Worm (Caenorhabditis elegans) whole organism, midembryonic: ENCODE results near the gene srab-16.

ENCODE experiments used
- cog-1 ChIP-seq: sonication (generic microtip); optimal IDR thresholded peaks from 2 replicates; lab custom pipeline; 2016; ENCODE audit warnings: missing genetic modification characterization, missing compliant biosample characterization
- klf-2 ChIP-seq: fragments of 200-800 bp; sonication (Bioruptor generic); conservative IDR thresholded peaks from 2 replicates; pipeline ENCODE4 v1.3.6; 2022; ENCODE audit warnings: missing genetic modification reagents, missing genetic modification characterization, missing compliant biosample characterization
- med-1 ChIP-seq: sonication (generic microtip); optimal IDR thresholded peaks from 2 replicates; lab custom pipeline; 2017; ENCODE audit warnings: missing genetic modification characterization, mild to moderate bottlenecking, missing compliant biosample characterization, antibody characterized with exemption, missing genetic modification reagents; ENCODE audit not compliant: insufficient read depth
- ref-1 ChIP-seq: fragments of 200-800 bp; sonication (Bioruptor generic); conservative IDR thresholded peaks from 2 replicates; pipeline ENCODE4 v1.3.6; 2022; ENCODE audit warnings: missing genetic modification reagents, missing genetic modification characterization, missing compliant biosample characterization
- ztf-29 ChIP-seq: fragments of 200-800 bp; sonication (Bioruptor generic); IDR thresholded peaks from 2 replicates; pipeline ENCODE4 v1.3.6; 2022; ENCODE audit warnings: missing genetic modification reagents, missing genetic modification characterization, missing compliant biosample characterization

DNA sequence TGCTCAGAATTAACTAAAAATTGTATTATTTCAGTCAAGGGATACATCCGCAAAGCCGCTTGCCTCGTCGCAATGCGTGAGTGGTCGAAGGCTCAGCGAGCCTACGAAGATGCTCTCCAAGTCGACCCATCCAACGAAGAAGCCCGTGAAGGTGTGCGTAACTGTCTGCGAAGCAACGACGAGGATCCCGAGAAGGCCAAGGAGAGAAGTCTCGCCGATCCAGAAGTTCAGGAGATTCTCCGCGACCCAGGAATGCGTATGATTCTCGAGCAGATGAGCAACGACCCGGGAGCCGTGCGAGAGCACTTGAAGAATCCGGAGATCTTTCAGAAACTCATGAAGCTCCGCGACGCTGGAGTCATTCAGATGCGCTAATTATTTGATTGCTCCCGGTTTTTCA, 8.2 kb upstream of the srab-16 start:
- TF ChIP-seq cog-1 (tag; lab: Kevin White, UChicago) (no peak), med-1 (GFP tag; lab: Kevin White, UChicago) (no peak), klf-2 (GFP tag; lab: Robert Waterston, UW) (no peak), ref-1 (no peak), ztf-29 (no peak)
